Fruit fly (Drosophila melanogaster): Measurements from ENCODE around the gene CG14024.

dm6 chr2L:5353454-5353853, 38.8 kb upstream of the CG14024 start:
- TF ChIP-seq CG8478 (optimal IDR thresholded peaks at IDR 0.05) (no peak), psq (optimal IDR thresholded peaks at IDR 0.05) (no peak), EcR (GFP tag; optimal IDR thresholded peaks at IDR 0.05) (no peak), Dll (optimal IDR thresholded peaks at IDR 0.05) (no peak)
